Fruit fly (Drosophila melanogaster) whole organism, embryonic: ENCODE data around the gene CG5641.
A peak's percentile ranks its signal among the peaks of the same experiment; 100 is the strongest.

Experiments used
- Atf6 ChIP-seq: fragments of 200-800 bp; sonication (Bioruptor generic); IDR thresholded peaks from 2 replicates; pipeline ENCODE4 v1.3.6; 2022; ENCODE audit warnings: missing biosample characterization, missing genetic modification characterization
- Blimp-1 ChIP-seq: fragments of 200-800 bp; sonication (Bioruptor generic); optimal IDR thresholded peaks from 3 replicates; lab custom pipeline; 2018; ENCODE audit warnings: missing biosample characterization, missing genetic modification characterization, mild to moderate bottlenecking, moderate library complexity, missing genetic modification reagents
- CG10979 ChIP-seq: fragments of 200-800 bp; sonication (Bioruptor generic); optimal IDR thresholded peaks from 2 replicates; lab custom pipeline; 2018; ENCODE audit warnings: missing biosample characterization, mild to moderate bottlenecking, missing genetic modification characterization, moderate library complexity
- CG11560 ChIP-seq: fragments of 200-800 bp; sonication (Bioruptor generic); IDR thresholded peaks from 3 replicates; pipeline ENCODE4 v1.3.6; 2022; ENCODE audit warnings: missing biosample characterization, missing genetic modification characterization
- CG12104 ChIP-seq: fragments of 200-800 bp; sonication (Bioruptor generic); optimal IDR thresholded peaks from 3 replicates; lab custom pipeline; 2016; ENCODE audit warnings: missing biosample characterization, missing genetic modification characterization
- CG12391 ChIP-seq: fragments of 200-800 bp; sonication (Bioruptor generic); optimal IDR thresholded peaks from 3 replicates; lab custom pipeline; 2018; ENCODE audit warnings: missing biosample characterization, mild to moderate bottlenecking, missing genetic modification characterization, moderate library complexity
- CG12659 ChIP-seq: fragments of 200-800 bp; sonication (Bioruptor generic); optimal IDR thresholded peaks from 3 replicates; lab custom pipeline; 2017; ENCODE audit warnings: mild to moderate bottlenecking, missing biosample characterization, missing genetic modification reagents, missing genetic modification characterization
- CG14050 ChIP-seq: fragments of 200-800 bp; sonication (Bioruptor generic); IDR thresholded peaks from 3 replicates; pipeline ENCODE4 v1.3.6; 2022; ENCODE audit warnings: missing biosample characterization, missing genetic modification characterization
- CG16779 ChIP-seq: fragments of 200-800 bp; sonication (Bioruptor generic); IDR thresholded peaks from 2 replicates; pipeline ENCODE4 v1.3.6; 2022; ENCODE audit warnings: missing biosample characterization, missing genetic modification characterization
- CG18619 ChIP-seq: fragments of 200-800 bp; sonication (Bioruptor generic); optimal IDR thresholded peaks from 3 replicates; lab custom pipeline; 2017; ENCODE audit warnings: missing biosample characterization, mild to moderate bottlenecking, missing genetic modification characterization
- CG2116 ChIP-seq: fragments of 200-800 bp; sonication (Bioruptor generic); optimal IDR thresholded peaks from 3 replicates; lab custom pipeline; 2018; ENCODE audit warnings: missing biosample characterization, mild to moderate bottlenecking, missing genetic modification characterization
- CG30403 ChIP-seq: fragments of 200-800 bp; sonication (Bioruptor generic); optimal IDR thresholded peaks from 3 replicates; lab custom pipeline; 2016; ENCODE audit warnings: missing biosample characterization, missing genetic modification characterization
- CG32767 ChIP-seq: fragments of 200-800 bp; sonication (Bioruptor generic); IDR thresholded peaks from 2 replicates; pipeline ENCODE4 v1.3.6; 2022; ENCODE audit warnings: missing biosample characterization, missing genetic modification characterization
- CG32772 ChIP-seq: fragments of 200-800 bp; sonication (Bioruptor generic); IDR thresholded peaks from 2 replicates; pipeline ENCODE4 v1.3.6; 2022; ENCODE audit warnings: missing biosample characterization, missing genetic modification characterization
- CG33213 ChIP-seq: fragments of 200-800 bp; sonication (Bioruptor generic); optimal IDR thresholded peaks from 3 replicates; lab custom pipeline; 2016; ENCODE audit warnings: missing biosample characterization, missing genetic modification characterization
- CG4730 ChIP-seq: fragments of 200-800 bp; sonication (Bioruptor generic); IDR thresholded peaks from 2 replicates; pipeline ENCODE4 v1.3.6; 2022; ENCODE audit warnings: missing biosample characterization, missing genetic modification characterization
- CG6791 ChIP-seq: fragments of 200-800 bp; sonication (Bioruptor generic); IDR thresholded peaks from 3 replicates; pipeline ENCODE4 v1.3.6; 2022; ENCODE audit warnings: missing biosample characterization, missing genetic modification characterization; ENCODE audit not compliant: partially characterized antibody
- CG7271 ChIP-seq: fragments of 200-800 bp; sonication (Bioruptor generic); optimal IDR thresholded peaks from 2 replicates; lab custom pipeline; 2018; ENCODE audit warnings: missing biosample characterization, mild to moderate bottlenecking, missing genetic modification characterization, moderate library complexity
- CG8388 ChIP-seq: fragments of 200-800 bp; sonication (Bioruptor generic); optimal IDR thresholded peaks from 2 replicates; lab custom pipeline; 2019; ENCODE audit warnings: missing biosample characterization, mild to moderate bottlenecking, missing genetic modification characterization, moderate library complexity
- CG9727 ChIP-seq: fragments of 200-800 bp; sonication (Bioruptor generic); optimal IDR thresholded peaks from 3 replicates; lab custom pipeline; 2017; ENCODE audit warnings: missing biosample characterization, mild to moderate bottlenecking, missing genetic modification characterization
- CG9797 ChIP-seq: fragments of 200-800 bp; sonication (Bioruptor generic); optimal IDR thresholded peaks from 3 replicates; lab custom pipeline; 2018; ENCODE audit warnings: missing biosample characterization, mild to moderate bottlenecking, missing genetic modification characterization
- Dad ChIP-seq: fragments of 200-800 bp; sonication (Bioruptor generic); optimal IDR thresholded peaks from 3 replicates; lab custom pipeline; 2016; ENCODE audit warnings: missing biosample characterization, missing genetic modification characterization
- Doc3 ChIP-seq: fragments of 200-800 bp; sonication (Bioruptor generic); IDR thresholded peaks from 3 replicates; pipeline ENCODE4 v1.3.6; 2022; ENCODE audit warnings: missing biosample characterization, missing genetic modification characterization; ENCODE audit not compliant: partially characterized antibody
- Ets65A ChIP-seq: fragments of 200-800 bp; sonication (Bioruptor generic); peaks from one replicate; lab custom pipeline; 2016; ENCODE audit warnings: missing biosample characterization, missing genetic modification characterization
- Fer1 ChIP-seq: fragments of 200-800 bp; sonication (Bioruptor generic); optimal IDR thresholded peaks from 2 replicates; lab custom pipeline; 2017; ENCODE audit warnings: missing biosample characterization, mild to moderate bottlenecking, missing genetic modification characterization
- HLH54F ChIP-seq: fragments of 200-800 bp; sonication (Bioruptor generic); optimal IDR thresholded peaks from 3 replicates; lab custom pipeline; 2016; ENCODE audit warnings: missing biosample characterization, missing genetic modification characterization
- HLHmδ ChIP-seq: fragments of 200-800 bp; sonication (Bioruptor generic); optimal IDR thresholded peaks from 2 replicates; lab custom pipeline; 2018; ENCODE audit warnings: missing biosample characterization, mild to moderate bottlenecking, missing genetic modification characterization, moderate library complexity
- HmgZ ChIP-seq: fragments of 200-800 bp; sonication (Bioruptor generic); optimal IDR thresholded peaks from 2 replicates; lab custom pipeline; 2018; ENCODE audit warnings: missing biosample characterization, mild to moderate bottlenecking, missing genetic modification characterization
- Max ChIP-seq: fragments of 200-800 bp; sonication (Bioruptor generic); optimal IDR thresholded peaks from 2 replicates; lab custom pipeline; 2016; ENCODE audit warnings: missing biosample characterization, mild to moderate bottlenecking, missing genetic modification characterization
- Med ChIP-seq: fragments of 200-800 bp; sonication (Bioruptor generic); peaks from one replicate; lab custom pipeline; 2016; ENCODE audit warnings: missing biosample characterization, missing genetic modification characterization, mild to moderate bottlenecking, inconsistent platforms, moderate library complexity
- Myb ChIP-seq: fragments of 200-800 bp; sonication (Bioruptor generic); optimal IDR thresholded peaks from 2 replicates; lab custom pipeline; 2016; ENCODE audit warnings: missing biosample characterization, missing genetic modification characterization
- ci ChIP-seq: fragments of 200-800 bp; sonication (Bioruptor generic); IDR thresholded peaks from 3 replicates; pipeline ENCODE4 v1.3.6; 2022; ENCODE audit warnings: missing biosample characterization, missing genetic modification characterization
- crol ChIP-seq: fragments of 200-800 bp; sonication (Bioruptor generic); IDR thresholded peaks from 2 replicates; pipeline ENCODE4 v1.3.6; 2022; ENCODE audit warnings: missing biosample characterization, missing genetic modification characterization
- dpn ChIP-seq, 2 experiments: fragments of 200-800 bp; sonication (Bioruptor generic); optimal IDR thresholded peaks; 3 replicates each; lab custom pipeline; 2016; ENCODE audit warnings: missing biosample characterization in 2 of 2, missing genetic modification characterization in 2 of 2
- gfzf ChIP-seq: fragments of 200-800 bp; sonication (Bioruptor generic); optimal IDR thresholded peaks from 2 replicates; lab custom pipeline; 2016; ENCODE audit warnings: missing biosample characterization, mild to moderate bottlenecking, missing genetic modification characterization, moderate library complexity
- knrl ChIP-seq: fragments of 200-800 bp; sonication (Bioruptor generic); IDR thresholded peaks from 3 replicates; pipeline ENCODE4 v1.3.6; 2022; ENCODE audit warnings: missing biosample characterization, missing genetic modification characterization; ENCODE audit not compliant: partially characterized antibody
- lab ChIP-seq: fragments of 200-800 bp; sonication (Bioruptor generic); optimal IDR thresholded peaks from 3 replicates; lab custom pipeline; 2017; ENCODE audit warnings: missing biosample characterization, missing genetic modification characterization, mild to moderate bottlenecking, moderate library complexity, missing genetic modification reagents
- lilli ChIP-seq: fragments of 200-800 bp; sonication (Bioruptor generic); optimal IDR thresholded peaks from 3 replicates; lab custom pipeline; 2016; ENCODE audit warnings: missing biosample characterization, missing genetic modification characterization
- p53 ChIP-seq: fragments of 200-800 bp; sonication (Bioruptor generic); optimal IDR thresholded peaks from 2 replicates; lab custom pipeline; 2016; ENCODE audit warnings: missing biosample characterization, missing genetic modification characterization
- pan ChIP-seq, 4 experiments: fragments of >200 bp in 3 of 4; fragments of 200-800 bp in 1 of 4; sonication (Bioruptor generic) in 1 of 4; optimal IDR thresholded peaks in 3 of 4; IDR thresholded peaks in 1 of 4; 2 replicates each; pipeline versions ENCODE4 v1.3.6 to Lab custom; 2017 to 2022; ENCODE audit warnings: missing biosample characterization in 2 of 4, missing genetic modification characterization in 2 of 4, mixed read lengths in 1 of 4
- pb ChIP-seq: fragments of 200-800 bp; sonication (Bioruptor generic); optimal IDR thresholded peaks from 3 replicates; lab custom pipeline; 2016; ENCODE audit warnings: missing biosample characterization, missing genetic modification characterization
- sima ChIP-seq: fragments of 200-800 bp; sonication (Bioruptor generic); optimal IDR thresholded peaks from 2 replicates; lab custom pipeline; 2016; ENCODE audit warnings: missing biosample characterization, missing genetic modification characterization
- sr ChIP-seq: fragments of 200-800 bp; sonication (Bioruptor generic); IDR thresholded peaks from 3 replicates; pipeline ENCODE4 v1.3.6; 2022; ENCODE audit warnings: missing biosample characterization, missing genetic modification characterization
- sug ChIP-seq: fragments of 200-800 bp; optimal IDR thresholded peaks from 2 replicates; lab custom pipeline; 2019; ENCODE audit warnings: missing biosample characterization, mild to moderate bottlenecking, missing genetic modification characterization, moderate library complexity
- tap ChIP-seq: fragments of 200-800 bp; optimal IDR thresholded peaks from 3 replicates; lab custom pipeline; 2019; ENCODE audit warnings: missing biosample characterization, mild to moderate bottlenecking, missing genetic modification characterization, moderate library complexity
- twi ChIP-seq: fragments of 200-800 bp; optimal IDR thresholded peaks from 2 replicates; lab custom pipeline; 2019; ENCODE audit warnings: missing biosample characterization, mild to moderate bottlenecking, missing genetic modification characterization, moderate library complexity

CG5641 gene

DNA sequence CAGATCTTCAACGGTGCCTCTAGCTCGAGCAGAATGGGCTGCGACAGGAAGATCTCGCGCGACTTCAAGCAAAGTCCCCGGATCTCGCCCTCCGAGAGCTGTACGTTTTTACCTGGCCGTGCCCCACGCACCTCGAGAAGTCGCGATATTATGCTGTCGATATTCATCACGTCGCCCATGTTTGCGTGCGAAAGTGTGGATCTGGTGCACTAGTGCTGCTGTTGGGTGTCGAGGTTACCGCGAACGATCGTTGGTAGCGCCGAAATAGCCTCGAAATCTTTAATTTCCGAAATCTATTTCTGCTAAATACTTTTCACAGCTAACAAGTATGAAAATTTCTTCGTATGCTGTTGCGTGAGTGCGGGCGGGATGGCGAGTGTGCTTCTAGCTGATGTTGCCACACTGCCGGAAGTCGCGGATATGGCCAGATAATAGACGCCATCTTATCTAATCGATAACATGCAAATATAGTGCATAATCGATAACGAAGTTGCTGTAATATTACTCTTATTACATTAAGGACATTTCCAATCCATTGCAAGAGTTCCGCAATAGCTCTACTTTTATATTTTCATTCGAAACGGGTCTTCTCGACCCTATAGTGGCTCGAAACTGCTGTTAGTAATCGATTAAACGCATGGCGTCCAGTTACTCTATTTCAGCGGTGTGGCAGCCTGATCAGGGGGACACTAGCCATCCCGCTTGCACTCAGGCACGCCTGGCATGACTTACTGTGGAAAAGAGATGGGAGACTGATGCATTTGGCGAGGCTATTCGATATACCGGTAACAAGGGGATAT, 3.4 kb downstream of the CG5641 start, which contains the start of gene Pp1-87B (continued):
- TF ChIP-seq tap (no peak), CG12104 (GFP tag; lab: Kevin White, UChicago) (peak; percentile 36), gfzf (peak; percentile 17), Dad (no peak), CG4730 (no peak), sug (tag; lab: Kevin White, UChicago) (peak; percentile 55), CG33213 (GFP tag; lab: Kevin White, UChicago) (no peak), p53 (GFP tag; lab: Kevin White, UChicago) (peak; percentile 14), CG12391 (tag; lab: Kevin White, UChicago) (peak; percentile 20), HLH54F (no peak), CG7271 (no peak), CG11560 (tag; lab: Robert Waterston, UW) (peak; percentile 100), HLHmδ (GFP tag; lab: Kevin White, UChicago) (peak; percentile 61), CG14050 (GFP tag; lab: Robert Waterston, UW) (no peak), pb (GFP tag; lab: Kevin White, UChicago) (no peak), CG9727 (GFP tag; lab: Kevin White, UChicago) (peak; percentile 39), CG32772 (GFP tag; lab: Robert Waterston, UW) (no peak), CG16779 (GFP tag; lab: Robert Waterston, UW) (no peak), knrl (GFP tag; lab: Robert Waterston, UW) (peak; percentile 43; the same call in 2 of the 3 replicates), twi (tag; lab: Kevin White, UChicago) (peak; percentile 28), Atf6 (no peak)

DNA sequence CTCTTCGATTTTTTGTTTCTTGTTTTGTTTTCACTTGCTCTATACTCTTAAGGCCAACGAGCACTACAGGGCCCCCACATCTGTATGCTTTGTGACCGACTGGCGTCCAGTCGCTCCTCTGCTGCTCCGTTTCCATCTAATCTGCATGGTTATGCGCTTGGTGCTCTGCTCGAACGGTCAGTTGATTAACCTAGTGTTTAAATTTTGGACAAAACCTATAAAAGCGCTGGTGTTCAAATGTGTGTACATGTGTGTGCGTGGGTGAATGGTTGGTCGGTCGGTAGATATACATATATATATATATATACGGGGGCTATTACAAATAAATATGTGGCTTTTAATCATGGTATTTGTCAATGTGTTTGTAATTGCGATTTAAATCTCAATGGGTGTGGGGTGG, 5.1 kb downstream of the CG5641 start:
- TF ChIP-seq CG10979 (tag; lab: Kevin White, UChicago) (no peak), Med (GFP tag; lab: Kevin White, UChicago) (peak; percentile 30), Doc3 (GFP tag; lab: Robert Waterston, UW) (no peak), Ets65A (GFP tag; lab: Kevin White, UChicago) (peak; percentile 44), sr (GFP tag; lab: Robert Waterston, UW) (peak; percentile 8; the same call in 1 of the 3 replicates), CG6791 (GFP tag; lab: Robert Waterston, UW) (0 out of 3 replicates have a peak, but pooled peaks have one; percentile 34)

DNA sequence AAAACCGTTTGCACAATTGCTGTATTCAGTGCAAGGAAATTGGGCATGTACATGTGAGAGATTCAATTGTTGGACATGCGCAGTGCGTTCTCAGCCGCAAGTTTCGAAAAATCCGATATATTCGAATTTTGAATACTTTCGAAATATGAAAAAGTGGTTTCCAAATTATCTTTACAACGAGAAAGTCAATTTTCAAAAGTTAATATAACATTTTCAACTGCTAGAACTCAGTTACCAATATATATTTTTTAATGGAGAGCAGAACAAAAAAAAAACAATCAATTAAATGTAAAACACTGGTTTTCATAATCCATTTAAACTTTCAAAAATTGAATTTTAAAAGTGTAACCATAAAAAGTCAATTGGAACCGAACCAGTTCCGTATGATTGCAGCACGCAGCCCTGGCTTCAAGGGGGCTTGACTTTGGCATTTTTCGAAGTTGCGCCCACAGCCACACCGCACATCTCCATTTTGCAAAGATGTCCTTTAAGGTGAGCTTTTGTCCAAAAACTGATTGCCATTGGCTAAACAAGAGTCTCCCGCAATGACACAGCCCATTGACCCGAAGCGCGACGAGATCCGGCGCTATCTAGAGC, 6.6 kb downstream of the CG5641 start, which contains the start of the genes Scgbeta and CG17202:
Scgbeta (minus strand) TSS at position 51 of the 597 bp plus-strand sequence.
CG17202 (plus strand) TSS at position 390 of the 597 bp plus-strand sequence.
- peak in 1 of 2 experiments; percentile 17 for TF ChIP-seq dpn (GFP tag; optimal IDR thresholded peaks at IDR 0.05; lab: Kevin White, UChicago)
- no peak for TF ChIP-seq sima (GFP tag; lab: Kevin White, UChicago)
- TF ChIP-seq ci (GFP tag; lab: Robert Waterston, UW), result 0 out of 3 replicates have a peak, but pooled peaks have one; percentile 29
- peak; percentile 44 for TF ChIP-seq CG12659 (GFP tag; lab: Kevin White, UChicago)
- TF ChIP-seq Myb, result peak; percentile 85
- 0 out of 2 replicates have a peak, but pooled peaks have one; percentile 12 for TF ChIP-seq CG32767 (GFP tag; lab: Robert Waterston, UW)
- TF ChIP-seq CG9797, result peak; percentile 79
- peak; percentile 49 for TF ChIP-seq lilli
- peak; percentile 10 for TF ChIP-seq Fer1 (GFP tag; lab: Kevin White, UChicago)
- TF ChIP-seq CG8388, result no peak
- peak; percentile 67 for TF ChIP-seq CG33213 (GFP tag; lab: Kevin White, UChicago)
- TF ChIP-seq CG30403, result peak; percentile 37
- peak; percentile 62 for TF ChIP-seq HmgZ
- TF ChIP-seq CG18619 (GFP tag; lab: Kevin White, UChicago), result peak; percentile 20
- TF ChIP-seq lab (GFP tag; lab: Kevin White, UChicago), result no peak
- no peak for TF ChIP-seq crol (GFP tag; lab: Robert Waterston, UW)
- peak; percentile 7 for TF ChIP-seq CG2116 (GFP tag; lab: Kevin White, UChicago)
- no peak for TF ChIP-seq pan (optimal IDR thresholded peaks at IDR 0.05; lab: Kevin White, UChicago)
- no peak for TF ChIP-seq pan (GFP tag; optimal IDR thresholded peaks at IDR 0.05 in 1 of 2, IDR thresholded peaks at IDR 0.05 in 1 of 2)
- no peak for TF ChIP-seq Blimp-1 (GFP tag; lab: Kevin White, UChicago)
- peak; percentile 23 for TF ChIP-seq Max (GFP tag; lab: Kevin White, UChicago)
